Worm (Caenorhabditis elegans) whole organism, late embryonic: ENCODE measurements around the gene T24D3.2.

Experiments used
- C38D4.7 ChIP-seq: fragments of 200-800 bp; sonication (Bioruptor generic); optimal IDR thresholded peaks from 2 replicates; lab custom pipeline; 2018; ENCODE audit warnings: mild to moderate bottlenecking, missing genetic modification characterization, moderate library complexity, missing compliant biosample characterization
- F13H6.1 ChIP-seq: sonication (generic microtip); optimal IDR thresholded peaks from 2 replicates; lab custom pipeline; 2016; ENCODE audit warnings: missing genetic modification characterization, missing compliant biosample characterization
- K02D7.2 ChIP-seq: sonication (generic microtip); optimal IDR thresholded peaks from 2 replicates; lab custom pipeline; 2017; ENCODE audit warnings: mild to moderate bottlenecking, missing genetic modification characterization, missing compliant biosample characterization
- ama-1 ChIP-seq: fragments of 150-350 bp; optimal IDR thresholded peaks from 2 replicates; lab custom pipeline; 2014
- ceh-24 ChIP-seq: sonication (generic microtip); optimal IDR thresholded peaks from 2 replicates; lab custom pipeline; 2016; ENCODE audit warnings: mild to moderate bottlenecking, missing genetic modification characterization, missing compliant biosample characterization
- ceh-30 ChIP-seq: fragments of 150-350 bp; optimal IDR thresholded peaks from 2 replicates; lab custom pipeline; 2014; ENCODE audit warnings: missing biosample characterization, missing genetic modification characterization
- ceh-34 ChIP-seq: sonication (generic microtip); optimal IDR thresholded peaks from 2 replicates; lab custom pipeline; 2016; ENCODE audit warnings: mild to moderate bottlenecking, missing genetic modification characterization, missing compliant biosample characterization
- ceh-45 ChIP-seq: fragments of 200-800 bp; sonication (Bioruptor generic); IDR thresholded peaks from 2 replicates; pipeline ENCODE4 v1.3.6; 2022; ENCODE audit warnings: missing genetic modification reagents, missing genetic modification characterization, missing compliant biosample characterization
- ceh-48 ChIP-seq: sonication (generic microtip); optimal IDR thresholded peaks from 2 replicates; lab custom pipeline; 2016; ENCODE audit warnings: missing genetic modification characterization, inconsistent platforms, missing compliant biosample characterization
- ceh-6 ChIP-seq: fragments of 200-800 bp; sonication (Bioruptor generic); optimal IDR thresholded peaks from 2 replicates; lab custom pipeline; 2018; ENCODE audit warnings: mild to moderate bottlenecking, missing genetic modification characterization, missing compliant biosample characterization
- ceh-9 ChIP-seq: sonication (generic microtip); optimal IDR thresholded peaks from 2 replicates; lab custom pipeline; 2016; ENCODE audit warnings: mild to moderate bottlenecking, missing genetic modification characterization, inconsistent platforms, missing compliant biosample characterization
- che-1 ChIP-seq: sonication (generic microtip); optimal IDR thresholded peaks from 2 replicates; lab custom pipeline; 2016; ENCODE audit warnings: mild to moderate bottlenecking, missing genetic modification characterization, missing compliant biosample characterization
- dmd-4 ChIP-seq: sonication (generic microtip); optimal IDR thresholded peaks from 2 replicates; lab custom pipeline; 2016; ENCODE audit warnings: borderline replicate concordance, missing genetic modification characterization, missing compliant biosample characterization
- dve-1 ChIP-seq: sonication (generic microtip); optimal IDR thresholded peaks from 2 replicates; lab custom pipeline; 2017; ENCODE audit warnings: antibody characterized with exemption, mild to moderate bottlenecking, missing genetic modification characterization, missing compliant biosample characterization
- elt-2 ChIP-seq: sonication (generic microtip); optimal IDR thresholded peaks from 2 replicates; lab custom pipeline; 2016; ENCODE audit warnings: missing genetic modification reagents, missing genetic modification characterization, missing compliant biosample characterization
- elt-4 ChIP-seq: sonication (generic microtip); optimal IDR thresholded peaks from 2 replicates; lab custom pipeline; 2016; ENCODE audit warnings: missing genetic modification characterization, missing compliant biosample characterization
- ets-4 ChIP-seq: sonication (generic microtip); optimal IDR thresholded peaks from 2 replicates; lab custom pipeline; 2016; ENCODE audit warnings: missing genetic modification characterization, missing compliant biosample characterization
- eyg-1 ChIP-seq: sonication (generic microtip); optimal IDR thresholded peaks from 2 replicates; lab custom pipeline; 2016; ENCODE audit warnings: missing genotype, missing genetic modification characterization, missing compliant biosample characterization
- fax-1 ChIP-seq: sonication (generic microtip); optimal IDR thresholded peaks from 2 replicates; lab custom pipeline; 2016; ENCODE audit warnings: missing genotype, missing genetic modification characterization, missing compliant biosample characterization
- fkh-10 ChIP-seq: fragments of 150-350 bp; optimal IDR thresholded peaks from 2 replicates; lab custom pipeline; 2014; ENCODE audit warnings: missing biosample characterization, missing genetic modification reagents, missing genetic modification characterization
- hlh-30 ChIP-seq: sonication (generic microtip); optimal IDR thresholded peaks from 2 replicates; lab custom pipeline; 2017; ENCODE audit warnings: antibody characterized with exemption, missing genetic modification characterization, missing compliant biosample characterization; ENCODE audit not compliant: insufficient read depth
- hlh-6 ChIP-seq: sonication (generic microtip); optimal IDR thresholded peaks from 2 replicates; lab custom pipeline; 2016; ENCODE audit warnings: missing genotype, missing genetic modification characterization, missing compliant biosample characterization
- madf-2 ChIP-seq: sonication (generic microtip); optimal IDR thresholded peaks from 2 replicates; lab custom pipeline; 2017; ENCODE audit warnings: missing genetic modification characterization, missing compliant biosample characterization
- mec-3 ChIP-seq: sonication (generic microtip); optimal IDR thresholded peaks from 2 replicates; lab custom pipeline; 2016; ENCODE audit warnings: borderline replicate concordance, missing genetic modification characterization, missing compliant biosample characterization
- nfya-1 ChIP-seq: sonication (generic microtip); optimal IDR thresholded peaks from 2 replicates; lab custom pipeline; 2017; ENCODE audit warnings: missing genetic modification characterization, mild to moderate bottlenecking, missing compliant biosample characterization, antibody characterized with exemption, moderate library complexity
- nhr-11 ChIP-seq: fragments of 150-350 bp; optimal IDR thresholded peaks from 2 replicates; lab custom pipeline; 2014; ENCODE audit warnings: missing biosample characterization, missing genetic modification characterization
- npax-4 ChIP-seq: sonication (generic microtip); optimal IDR thresholded peaks from 2 replicates; lab custom pipeline; 2016; ENCODE audit warnings: missing genetic modification characterization, missing compliant biosample characterization
- pag-3 ChIP-seq: sonication (generic microtip); optimal IDR thresholded peaks from 2 replicates; lab custom pipeline; 2016; ENCODE audit warnings: missing compliant biosample characterization, missing genetic modification characterization, borderline replicate concordance
- pax-1 ChIP-seq: fragments of 150-350 bp; optimal IDR thresholded peaks from 2 replicates; lab custom pipeline; 2014; ENCODE audit warnings: missing biosample characterization, missing genetic modification characterization
- pha-4 ChIP-seq: fragments of 150-350 bp; optimal IDR thresholded peaks from 2 replicates; lab custom pipeline; 2018; ENCODE audit warnings: missing biosample characterization, missing genetic modification reagents, missing genetic modification characterization
- pqm-1 ChIP-seq: sonication (generic microtip); optimal IDR thresholded peaks from 2 replicates; lab custom pipeline; 2016; ENCODE audit warnings: missing genetic modification characterization, missing compliant biosample characterization
- pros-1 ChIP-seq: fragments of 150-350 bp; optimal IDR thresholded peaks from 2 replicates; lab custom pipeline; 2014; ENCODE audit warnings: missing biosample characterization, missing genetic modification reagents, missing genetic modification characterization
- rnt-1 ChIP-seq: sonication (generic microtip); optimal IDR thresholded peaks from 2 replicates; lab custom pipeline; 2016; ENCODE audit warnings: missing genetic modification characterization, missing compliant biosample characterization
- sdc-2 ChIP-seq: sonication (generic microtip); optimal IDR thresholded peaks from 2 replicates; lab custom pipeline; 2016; ENCODE audit warnings: missing genotype, missing genetic modification characterization, missing compliant biosample characterization
- sox-4 ChIP-seq: sonication (generic microtip); optimal IDR thresholded peaks from 2 replicates; lab custom pipeline; 2017; ENCODE audit warnings: mild to moderate bottlenecking, missing genetic modification characterization, inconsistent platforms, missing compliant biosample characterization
- syd-9 ChIP-seq: sonication (generic microtip); optimal IDR thresholded peaks from 2 replicates; lab custom pipeline; 2016; ENCODE audit warnings: mild to moderate bottlenecking, missing genetic modification characterization, moderate library complexity, missing compliant biosample characterization
- tbx-2 ChIP-seq: sonication (generic microtip); optimal IDR thresholded peaks from 2 replicates; lab custom pipeline; 2016; ENCODE audit warnings: missing genetic modification characterization, missing compliant biosample characterization
- unc-3 ChIP-seq, 2 experiments: fragments of 200-800 bp in 1 of 2; sonication (Bioruptor generic) in 1 of 2; sonication (generic microtip) in 1 of 2; conservative IDR thresholded peaks in 1 of 2; optimal IDR thresholded peaks in 1 of 2; 2 replicates each; pipeline versions ENCODE4 v1.3.6 to Lab custom; 2016 to 2022; ENCODE audit warnings: missing compliant biosample characterization in 2 of 2, missing genetic modification characterization in 2 of 2, missing genetic modification reagents in 1 of 2
- unc-86 ChIP-seq: sonication (generic microtip); optimal IDR thresholded peaks from 2 replicates; lab custom pipeline; 2016; ENCODE audit warnings: missing genetic modification characterization, missing compliant biosample characterization
- zip-5 ChIP-seq: sonication (generic microtip); optimal IDR thresholded peaks from 2 replicates; lab custom pipeline; 2016; ENCODE audit warnings: missing genetic modification characterization, missing compliant biosample characterization

The T24D3.2 gene

DNA sequence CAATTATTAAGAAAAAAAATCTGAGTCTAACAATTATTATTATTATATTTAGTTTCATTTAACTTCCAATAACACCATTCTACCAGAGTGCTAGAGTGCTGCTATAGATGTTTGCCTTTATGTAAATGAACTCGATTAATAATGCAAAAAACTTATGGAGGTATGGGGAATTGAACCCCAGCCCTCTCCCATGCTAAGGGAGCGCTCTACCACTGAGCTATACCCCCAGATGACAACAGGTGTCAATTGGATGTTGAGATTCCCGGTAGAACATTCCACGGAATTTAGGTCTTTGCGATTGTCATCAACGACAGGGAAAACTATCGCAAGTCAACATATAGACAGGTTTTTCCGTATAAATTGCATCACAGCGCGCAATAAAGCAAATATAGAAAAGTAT, 32.5 kb downstream of the T24D3.2 start (continued):
- peak; percentile 72 for TF ChIP-seq ceh-45 (GFP tag; lab: Robert Waterston, UW)
- peak; percentile 46; the same call in 1 of the 2 replicates for TF ChIP-seq unc-3 (GFP tag; conservative IDR thresholded peaks at IDR 0.05; lab: Robert Waterston, UW)
- TF ChIP-seq unc-3 (tag; optimal IDR thresholded peaks at IDR 0.05; lab: Kevin White, UChicago), result peak; percentile 2
- TF ChIP-seq fkh-10 (GFP tag; lab: Kevin White, UChicago), result no peak
- no peak for TF ChIP-seq ama-1 (lab: Kevin White, UChicago)
- no peak for TF ChIP-seq ceh-30 (tag; lab: Kevin White, UChicago)
- no peak for TF ChIP-seq pag-3
- TF ChIP-seq mec-3, result no peak
- TF ChIP-seq pqm-1 (tag; lab: Kevin White, UChicago), result no peak
- TF ChIP-seq unc-86 (tag; lab: Kevin White, UChicago), result peak; percentile 50
- peak; percentile 17 for TF ChIP-seq ceh-34 (tag; lab: Kevin White, UChicago)
- peak; percentile 13 for TF ChIP-seq ets-4 (tag; lab: Kevin White, UChicago)
- TF ChIP-seq eyg-1 (tag; lab: Kevin White, UChicago), result no peak
- TF ChIP-seq dmd-4 (tag; lab: Kevin White, UChicago), result no peak
- TF ChIP-seq F13H6.1 (tag; lab: Kevin White, UChicago), result peak; percentile 50
- TF ChIP-seq elt-4 (tag; lab: Kevin White, UChicago), result no peak
- peak; percentile 78 for TF ChIP-seq madf-2 (tag; lab: Kevin White, UChicago)
- peak; percentile 39 for TF ChIP-seq hlh-6 (tag; lab: Kevin White, UChicago)
- peak; percentile 53 for TF ChIP-seq nfya-1 (tag; lab: Kevin White, UChicago)
- peak; percentile 65 for TF ChIP-seq ceh-6
- TF ChIP-seq tbx-2, result peak; percentile 43
- TF ChIP-seq dve-1 (tag; lab: Kevin White, UChicago), result peak; percentile 67
- no peak for TF ChIP-seq npax-4 (tag; lab: Kevin White, UChicago)
- TF ChIP-seq zip-5 (tag; lab: Kevin White, UChicago), result no peak
- TF ChIP-seq che-1, result peak; percentile 70
- peak; percentile 44 for TF ChIP-seq elt-2 (tag; lab: Kevin White, UChicago)
- TF ChIP-seq pros-1 (tag; lab: Kevin White, UChicago), result no peak

- no peak for TF ChIP-seq syd-9 (tag; lab: Kevin White, UChicago)
- TF ChIP-seq tbx-2, result no peak
- no peak for TF ChIP-seq ceh-48 (tag; lab: Kevin White, UChicago)
- no peak for TF ChIP-seq nhr-11 (tag; lab: Kevin White, UChicago)
- TF ChIP-seq hlh-30 (tag; lab: Kevin White, UChicago), result no peak
- no peak for TF ChIP-seq sdc-2
- TF ChIP-seq sox-4 (tag; lab: Kevin White, UChicago), result no peak
- no peak for TF ChIP-seq rnt-1 (tag; lab: Kevin White, UChicago)
- TF ChIP-seq C38D4.7 (GFP tag; lab: Kevin White, UChicago), result no peak
- no peak for TF ChIP-seq ceh-9
- no peak for TF ChIP-seq ceh-34 (tag; lab: Kevin White, UChicago)
- TF ChIP-seq pha-4, result no peak
- TF ChIP-seq fax-1 (tag; lab: Kevin White, UChicago), result no peak
- TF ChIP-seq K02D7.2 (tag; lab: Kevin White, UChicago), result no peak
- TF ChIP-seq ets-4 (tag; lab: Kevin White, UChicago), result no peak
- TF ChIP-seq ceh-24 (tag; lab: Kevin White, UChicago), result no peak
- no peak for TF ChIP-seq dve-1 (tag; lab: Kevin White, UChicago)
- no peak for TF ChIP-seq che-1
- TF ChIP-seq pax-1 (tag; lab: Kevin White, UChicago), result no peak
- TF ChIP-seq F13H6.1 (tag; lab: Kevin White, UChicago), result no peak
Observed at ce11 chrX:12461557-12461956, 36.0 kb downstream of the T24D3.2 start, which contains the start of gene odr-7. Gene odr-7 (minus strand): TSS chrX:12461657.
